Worm (Caenorhabditis elegans) whole organism, early embryonic: ENCODE measurements around the gene rabr-4.

Experiments used
- B0310.2 ChIP-seq: sonication (generic microtip); optimal IDR thresholded peaks from 2 replicates; lab custom pipeline; 2016; ENCODE audit warnings: mild to moderate bottlenecking, missing genetic modification characterization, missing compliant biosample characterization
- F13C5.2 ChIP-seq: sonication (generic microtip); optimal IDR thresholded peaks from 2 replicates; lab custom pipeline; 2017; ENCODE audit warnings: mild to moderate bottlenecking, missing genetic modification characterization, inconsistent platforms, missing compliant biosample characterization
- aly-1 ChIP-seq: sonication (generic microtip); optimal IDR thresholded peaks from 2 replicates; lab custom pipeline; 2016; ENCODE audit warnings: missing genetic modification characterization, missing compliant biosample characterization
- ama-1 ChIP-seq: fragments of 150-350 bp; optimal IDR thresholded peaks from 2 replicates; lab custom pipeline; 2014
- ceh-13 ChIP-seq: fragments of 200-800 bp; sonication (Bioruptor generic); optimal IDR thresholded peaks from 2 replicates; lab custom pipeline; 2018; ENCODE audit warnings: mild to moderate bottlenecking, missing genetic modification characterization, missing compliant biosample characterization
- ceh-36 ChIP-seq: sonication (generic microtip); optimal IDR thresholded peaks from 2 replicates; lab custom pipeline; 2016; ENCODE audit warnings: missing genetic modification characterization, inconsistent platforms, missing compliant biosample characterization
- ets-7 ChIP-seq: sonication (generic microtip); optimal IDR thresholded peaks from 2 replicates; lab custom pipeline; 2016; ENCODE audit warnings: missing genotype, missing genetic modification characterization, missing compliant biosample characterization
- flt-1 ChIP-seq: fragments of 200-800 bp; sonication (Bioruptor generic); IDR thresholded peaks from 2 replicates; pipeline ENCODE4 v1.3.6; 2022; ENCODE audit warnings: missing genetic modification characterization, missing compliant biosample characterization
- hmbx-1 ChIP-seq: sonication (generic microtip); optimal IDR thresholded peaks from 2 replicates; lab custom pipeline; 2016; ENCODE audit warnings: mild to moderate bottlenecking, missing genetic modification characterization, missing compliant biosample characterization
- hmg-4 ChIP-seq: fragments of 200-800 bp; sonication (Bioruptor generic); optimal IDR thresholded peaks from 2 replicates; lab custom pipeline; 2018; ENCODE audit warnings: mild to moderate bottlenecking, missing genetic modification characterization, missing compliant biosample characterization
- hnd-1 ChIP-seq: sonication (generic microtip); optimal IDR thresholded peaks from 2 replicates; lab custom pipeline; 2016; ENCODE audit warnings: missing genetic modification characterization, missing compliant biosample characterization
- pes-1 ChIP-seq: fragments of 200-800 bp; sonication (Bioruptor generic); IDR thresholded peaks from 2 replicates; pipeline ENCODE4 v1.3.6; 2022; ENCODE audit warnings: missing genetic modification reagents, missing genetic modification characterization, missing compliant biosample characterization
- scrt-1 ChIP-seq: fragments of 200-800 bp; sonication (Bioruptor generic); IDR thresholded peaks from 2 replicates; pipeline ENCODE4 v1.3.6; 2022; ENCODE audit warnings: missing genetic modification characterization, missing compliant biosample characterization
- sea-1 ChIP-seq: fragments of 200-800 bp; sonication (Bioruptor generic); conservative IDR thresholded peaks from 2 replicates; pipeline ENCODE4 v1.3.6; 2022; ENCODE audit warnings: missing genetic modification characterization, missing compliant biosample characterization
- tbx-11 ChIP-seq: fragments of 200-800 bp; sonication (Bioruptor generic); IDR thresholded peaks from 2 replicates; pipeline ENCODE4 v1.3.6; 2022; ENCODE audit warnings: missing genetic modification characterization, missing compliant biosample characterization
- tbx-37 ChIP-seq: fragments of 200-800 bp; sonication (Bioruptor generic); conservative IDR thresholded peaks from 2 replicates; pipeline ENCODE4 v1.3.6; 2022; ENCODE audit warnings: missing genetic modification reagents, missing genetic modification characterization, missing compliant biosample characterization
- tra-4 ChIP-seq: sonication (generic microtip); optimal IDR thresholded peaks from 2 replicates; lab custom pipeline; 2017; ENCODE audit warnings: missing genetic modification characterization, missing compliant biosample characterization

rabr-4 gene

DNA sequence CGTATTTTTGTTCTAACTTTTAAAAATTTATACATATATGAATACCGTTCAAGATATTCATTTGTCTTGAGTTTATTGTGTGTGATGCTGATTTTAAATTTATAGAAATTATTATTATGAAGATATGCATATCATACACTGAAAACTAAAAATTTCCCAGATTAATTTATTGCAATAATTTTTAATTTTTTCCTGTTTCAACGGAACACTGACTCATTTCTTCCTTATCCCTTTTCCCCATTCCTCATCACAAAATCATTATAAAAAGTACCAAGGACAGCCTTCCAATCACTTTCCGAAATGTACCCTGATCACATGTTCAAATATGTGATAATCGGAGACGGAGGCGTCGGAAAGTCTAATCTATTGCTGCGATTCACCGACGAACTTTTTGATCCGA is at the start of gene rabr-4:
Gene rabr-4 (plus strand): TSS at position 301 of the 400 bp plus-strand sequence.
- no peak for TF ChIP-seq pes-1

DNA sequence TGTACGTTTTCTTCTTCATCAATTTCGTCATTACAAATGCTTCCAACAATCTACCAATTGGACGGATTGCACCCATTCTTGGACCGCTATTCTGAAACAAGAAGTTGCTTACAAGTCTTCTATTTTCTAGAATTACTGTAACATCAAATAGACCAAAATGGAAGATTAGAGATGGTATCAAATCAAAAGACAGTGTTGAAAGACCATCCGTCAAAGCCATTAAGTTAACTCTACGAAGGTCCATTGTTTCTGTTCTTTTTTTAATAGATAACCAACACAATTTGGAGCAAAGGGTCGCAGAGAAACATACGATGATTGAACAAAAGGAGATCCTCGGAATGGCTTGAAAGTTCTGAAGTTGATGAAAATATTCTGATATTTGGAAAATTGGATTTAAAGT is 49.7 kb upstream of the rabr-4 start:
- TF ChIP-seq scrt-1 (no peak), ceh-13 (GFP tag; lab: Kevin White, UChicago) (no peak), ets-7 (tag; lab: Kevin White, UChicago) (no peak), pes-1 (no peak), hmbx-1 (tag; lab: Kevin White, UChicago) (no peak), flt-1 (GFP tag; lab: Robert Waterston, UW) (no peak), tra-4 (tag; lab: Kevin White, UChicago) (no peak), sea-1 (GFP tag; lab: Robert Waterston, UW) (no peak), hmg-4 (no peak), hnd-1 (tag; lab: Kevin White, UChicago) (no peak), F13C5.2 (tag; lab: Kevin White, UChicago) (no peak), B0310.2 (tag; lab: Kevin White, UChicago) (no peak), tbx-11 (GFP tag; lab: Robert Waterston, UW) (no peak)

DNA sequence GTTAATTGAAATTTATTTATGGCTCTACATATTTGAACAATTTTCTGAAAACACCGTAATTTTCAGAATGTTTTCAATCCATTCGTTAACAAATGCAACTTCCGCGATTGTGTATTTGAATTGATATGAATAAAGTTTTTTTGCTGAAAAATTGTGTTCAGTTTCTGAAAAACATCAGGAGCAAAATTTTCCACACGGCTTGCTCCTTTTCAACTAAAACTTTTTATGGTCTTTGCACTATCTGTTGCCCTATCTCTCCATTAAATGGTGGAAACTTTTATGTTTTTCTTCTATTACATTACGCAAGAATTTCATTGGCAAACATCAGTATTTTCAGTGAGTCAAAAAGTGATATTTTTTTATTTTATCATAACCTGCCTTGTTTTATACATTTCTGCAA is 45.9 kb upstream of the rabr-4 start, which contains the start of gene F10A3.4:
Gene F10A3.4 (plus strand): TSS at position 301 of the 400 bp plus-strand sequence.
- no peak for TF ChIP-seq scrt-1
- no peak for TF ChIP-seq hnd-1 (tag; lab: Kevin White, UChicago)
- TF ChIP-seq aly-1 (tag; lab: Kevin White, UChicago): no peak
- TF ChIP-seq ama-1 (lab: Kevin White, UChicago): no peak
- no peak for TF ChIP-seq ceh-36 (tag; lab: Kevin White, UChicago)
- TF ChIP-seq ets-7 (tag; lab: Kevin White, UChicago): no peak
- TF ChIP-seq tbx-11 (GFP tag; lab: Robert Waterston, UW): no peak
- no peak for TF ChIP-seq pes-1
- no peak for TF ChIP-seq hmg-4
- no peak for TF ChIP-seq flt-1 (GFP tag; lab: Robert Waterston, UW)
- no peak for TF ChIP-seq ceh-13 (GFP tag; lab: Kevin White, UChicago)
- TF ChIP-seq F13C5.2 (tag; lab: Kevin White, UChicago): no peak
- TF ChIP-seq sea-1 (GFP tag; lab: Robert Waterston, UW): no peak
- TF ChIP-seq tra-4 (tag; lab: Kevin White, UChicago): no peak

DNA sequence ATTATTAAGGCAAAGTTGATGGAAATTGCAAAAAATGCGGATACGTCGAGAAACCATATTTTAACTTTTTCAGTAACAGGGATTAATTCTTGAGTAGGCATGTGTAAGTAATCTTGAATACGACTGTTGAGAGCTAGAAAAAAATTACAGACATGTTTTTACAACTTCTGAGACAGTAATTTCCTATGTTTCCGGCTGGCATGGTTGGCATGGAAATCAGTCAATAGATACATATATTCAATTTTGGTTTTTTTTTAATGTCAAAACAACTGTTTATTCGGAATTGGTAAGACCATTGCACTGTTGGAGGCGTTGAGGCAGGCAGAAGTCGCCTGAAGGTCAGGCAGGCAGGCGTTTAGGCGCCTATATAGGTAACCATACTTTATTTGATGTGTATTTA is 41.4 kb upstream of the rabr-4 start, which contains the start of gene str-254:
Gene str-254 (minus strand): TSS at position 101 of the 400 bp plus-strand sequence.
- no peak for TF ChIP-seq hmbx-1 (tag; lab: Kevin White, UChicago)
- TF ChIP-seq sea-1 (GFP tag; lab: Robert Waterston, UW): no peak
- TF ChIP-seq hmg-4: no peak
- TF ChIP-seq ceh-36 (tag; lab: Kevin White, UChicago): no peak
- TF ChIP-seq pes-1: no peak
- TF ChIP-seq ets-7 (tag; lab: Kevin White, UChicago): no peak
- TF ChIP-seq tra-4 (tag; lab: Kevin White, UChicago): no peak
- no peak for TF ChIP-seq flt-1 (GFP tag; lab: Robert Waterston, UW)
- no peak for TF ChIP-seq aly-1 (tag; lab: Kevin White, UChicago)
- TF ChIP-seq scrt-1: no peak
- TF ChIP-seq ceh-13 (GFP tag; lab: Kevin White, UChicago): no peak
- no peak for TF ChIP-seq tbx-11 (GFP tag; lab: Robert Waterston, UW)
- TF ChIP-seq hnd-1 (tag; lab: Kevin White, UChicago): no peak
- no peak for TF ChIP-seq B0310.2 (tag; lab: Kevin White, UChicago)

DNA sequence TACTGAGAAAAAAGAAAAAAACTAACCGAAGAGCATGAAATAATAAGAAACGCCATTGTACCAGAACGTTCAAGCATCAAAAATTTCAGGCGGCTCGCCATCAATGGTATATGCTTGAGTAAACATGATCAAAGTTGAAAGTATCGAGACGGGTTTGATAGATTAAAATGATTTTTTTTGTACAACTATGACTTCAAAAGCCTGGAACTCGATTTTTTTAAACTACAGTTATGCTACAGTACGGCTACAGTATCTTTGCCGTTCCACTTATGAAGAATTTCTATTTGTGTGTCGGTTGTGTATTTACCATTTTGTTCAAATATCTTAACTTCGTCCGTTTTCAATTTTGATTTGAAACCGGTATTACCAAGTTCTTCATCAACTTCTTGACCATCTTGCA is 39.6 kb upstream of the rabr-4 start, which contains the start of gene str-97:
Gene str-97 (minus strand): TSS at position 101 of the 400 bp plus-strand sequence.
- no peak for TF ChIP-seq tbx-11 (GFP tag; lab: Robert Waterston, UW)
- TF ChIP-seq hnd-1 (tag; lab: Kevin White, UChicago): no peak
- TF ChIP-seq F13C5.2 (tag; lab: Kevin White, UChicago): no peak
- TF ChIP-seq tra-4 (tag; lab: Kevin White, UChicago): no peak
- no peak for TF ChIP-seq pes-1

DNA sequence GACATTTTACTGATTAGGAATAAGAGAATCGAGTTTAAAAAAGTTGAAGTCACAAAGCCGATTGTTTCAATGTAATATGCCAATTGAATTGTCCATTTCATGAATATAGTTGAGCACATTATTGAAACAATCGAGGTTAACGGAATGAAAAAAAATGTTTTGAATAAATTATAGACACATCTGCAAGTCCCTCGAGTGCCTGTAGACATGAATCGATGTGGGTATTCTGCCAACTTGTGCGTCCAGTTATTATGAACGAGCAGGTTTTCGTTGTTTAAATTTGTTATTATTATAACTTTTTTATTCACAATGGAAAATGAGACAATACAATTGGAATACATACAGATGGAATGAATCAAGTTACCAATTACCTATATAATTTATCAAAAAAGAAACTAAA is 36.3 kb upstream of the rabr-4 start, which contains the start of gene str-99:
Gene str-99 (minus strand): TSS at position 101 of the 400 bp plus-strand sequence.
- TF ChIP-seq tbx-37 (GFP tag; lab: Robert Waterston, UW) (no peak), ets-7 (tag; lab: Kevin White, UChicago) (no peak), pes-1 (no peak), B0310.2 (tag; lab: Kevin White, UChicago) (no peak)

DNA sequence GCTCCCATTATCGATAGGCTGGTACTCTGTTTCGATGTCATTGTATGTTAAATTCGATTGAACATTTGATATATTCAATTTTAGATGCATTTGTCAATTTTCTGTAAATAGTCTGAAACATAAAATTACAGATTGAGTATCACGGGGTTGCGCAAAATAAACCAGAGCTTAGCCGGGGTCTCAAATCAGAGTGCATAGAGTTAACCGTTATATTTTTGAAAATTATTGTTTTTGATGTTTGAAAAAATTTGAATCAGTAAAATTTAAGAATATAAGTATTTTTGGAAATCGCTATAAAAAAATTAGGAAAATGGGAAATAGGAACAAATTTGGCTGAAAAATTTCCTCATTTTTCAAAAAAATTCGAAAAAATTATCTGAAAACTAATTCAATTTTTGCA is 35.1 kb upstream of the rabr-4 start, which contains the start of gene F10A3.17:
Gene F10A3.17 (minus strand): TSS at position 101 of the 400 bp plus-strand sequence.
- TF ChIP-seq tra-4 (tag; lab: Kevin White, UChicago) (no peak), B0310.2 (tag; lab: Kevin White, UChicago) (no peak), ama-1 (lab: Kevin White, UChicago) (no peak), hmg-4 (no peak), scrt-1 (no peak), flt-1 (GFP tag; lab: Robert Waterston, UW) (no peak), tbx-37 (GFP tag; lab: Robert Waterston, UW) (no peak), hnd-1 (tag; lab: Kevin White, UChicago) (no peak), F13C5.2 (tag; lab: Kevin White, UChicago) (no peak), ceh-36 (tag; lab: Kevin White, UChicago) (no peak), aly-1 (tag; lab: Kevin White, UChicago) (no peak), ceh-13 (GFP tag; lab: Kevin White, UChicago) (no peak), pes-1 (no peak), hmbx-1 (tag; lab: Kevin White, UChicago) (no peak), ets-7 (tag; lab: Kevin White, UChicago) (no peak)

DNA sequence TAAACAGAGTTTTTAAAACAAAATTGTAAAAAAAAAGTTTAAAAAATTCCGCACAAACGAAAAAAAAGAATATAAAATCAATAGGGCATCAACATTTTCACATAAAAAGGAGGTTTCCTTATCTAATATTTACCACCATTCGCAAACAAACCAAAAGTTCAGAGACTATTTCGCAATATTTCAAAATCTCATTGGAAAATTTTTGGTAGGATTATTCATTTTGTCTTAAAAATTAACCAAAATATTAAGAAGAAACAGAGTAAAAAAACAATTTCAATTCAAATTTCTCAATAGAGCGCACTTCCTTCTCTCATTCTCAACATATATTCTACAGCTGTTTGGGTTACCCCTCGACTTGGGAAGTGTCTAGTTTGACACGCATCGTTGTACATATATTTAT is 34.7 kb upstream of the rabr-4 start:
- TF ChIP-seq B0310.2 (tag; lab: Kevin White, UChicago) (no peak), hmg-4 (no peak), aly-1 (tag; lab: Kevin White, UChicago) (no peak), tra-4 (tag; lab: Kevin White, UChicago) (no peak), tbx-37 (GFP tag; lab: Robert Waterston, UW) (no peak), ceh-13 (GFP tag; lab: Kevin White, UChicago) (no peak), ets-7 (tag; lab: Kevin White, UChicago) (no peak), hmbx-1 (tag; lab: Kevin White, UChicago) (no peak), hnd-1 (tag; lab: Kevin White, UChicago) (no peak), pes-1 (no peak), scrt-1 (no peak), F13C5.2 (tag; lab: Kevin White, UChicago) (no peak), ceh-36 (tag; lab: Kevin White, UChicago) (no peak), flt-1 (GFP tag; lab: Robert Waterston, UW) (no peak), ama-1 (lab: Kevin White, UChicago) (no peak), sea-1 (GFP tag; lab: Robert Waterston, UW) (no peak), tbx-11 (GFP tag; lab: Robert Waterston, UW) (no peak)
